Fruit fly (Drosophila melanogaster) whole organism, embryonic: ENCODE results near the gene HINT1.

Experiments used
- Abd-B ChIP-seq: fragments of 200-800 bp; sonication (Bioruptor generic); optimal IDR thresholded peaks from 2 replicates; lab custom pipeline; 2018; ENCODE audit warnings: missing biosample characterization, mild to moderate bottlenecking, missing genetic modification characterization, moderate library complexity
- Adf1 ChIP-seq: fragments of 200-800 bp; sonication (Bioruptor generic); IDR thresholded peaks from 2 replicates; pipeline ENCODE4 v1.3.6; 2022; ENCODE audit warnings: missing biosample characterization, missing genetic modification characterization
- B-H2 ChIP-seq: fragments of 200-800 bp; sonication (Bioruptor generic); optimal IDR thresholded peaks from 2 replicates; lab custom pipeline; 2018; ENCODE audit warnings: missing biosample characterization, mild to moderate bottlenecking, missing genetic modification characterization
- CG12744 ChIP-seq: fragments of 200-800 bp; sonication (Bioruptor generic); optimal IDR thresholded peaks from 2 replicates; lab custom pipeline; 2016; ENCODE audit warnings: missing biosample characterization, missing genetic modification characterization
- CG12769 ChIP-seq: fragments of 200-800 bp; sonication (Bioruptor generic); optimal IDR thresholded peaks from 2 replicates; lab custom pipeline; 2019; ENCODE audit warnings: missing biosample characterization, mild to moderate bottlenecking, missing genetic modification characterization, moderate library complexity
- CG13424 ChIP-seq: fragments of 200-800 bp; sonication (Bioruptor generic); optimal IDR thresholded peaks from 2 replicates; lab custom pipeline; 2019; ENCODE audit warnings: missing biosample characterization, mild to moderate bottlenecking, missing genetic modification characterization, moderate library complexity
- CG13894 ChIP-seq: fragments of 200-800 bp; sonication (Bioruptor generic); optimal IDR thresholded peaks from 3 replicates; lab custom pipeline; 2018; ENCODE audit warnings: missing biosample characterization, mild to moderate bottlenecking, missing genetic modification characterization, moderate library complexity
- CG14710 ChIP-seq: fragments of 200-800 bp; sonication (Bioruptor generic); optimal IDR thresholded peaks from 3 replicates; lab custom pipeline; 2019; ENCODE audit warnings: missing biosample characterization, mild to moderate bottlenecking, missing genetic modification characterization, moderate library complexity
- CG14860 ChIP-seq: fragments of 200-800 bp; sonication (Bioruptor generic); IDR thresholded peaks from 3 replicates; pipeline ENCODE4 v1.3.6; 2022; ENCODE audit warnings: missing biosample characterization, missing genetic modification characterization; ENCODE audit not compliant: partially characterized antibody
- CG15073 ChIP-seq: fragments of 200-800 bp; sonication (Bioruptor generic); optimal IDR thresholded peaks from 2 replicates; lab custom pipeline; 2016; ENCODE audit warnings: missing biosample characterization, missing genetic modification characterization
- CG17385 ChIP-seq: fragments of 200-800 bp; sonication (Bioruptor generic); optimal IDR thresholded peaks from 3 replicates; lab custom pipeline; 2018; ENCODE audit warnings: missing biosample characterization, mild to moderate bottlenecking, missing genetic modification characterization
- CG4404 ChIP-seq: fragments of 200-800 bp; sonication (Bioruptor generic); IDR thresholded peaks from 2 replicates; pipeline ENCODE4 v1.3.6; 2022; ENCODE audit warnings: missing biosample characterization, missing genetic modification characterization
- CG7372 ChIP-seq: fragments of 200-800 bp; sonication (Bioruptor generic); IDR thresholded peaks from 2 replicates; pipeline ENCODE4 v1.3.6; 2022; ENCODE audit warnings: missing biosample characterization, missing genetic modification characterization
- CG8290 ChIP-seq, 3 experiments: fragments of 200-800 bp; sonication (Bioruptor generic); optimal IDR thresholded peaks; 2 replicates each; lab custom pipeline; 2016 to 2019; ENCODE audit warnings: missing biosample characterization in 3 of 3, missing genetic modification characterization in 3 of 3, mild to moderate bottlenecking in 2 of 3, moderate library complexity in 1 of 3
- D19A ChIP-seq: fragments of 200-800 bp; optimal IDR thresholded peaks from 3 replicates; lab custom pipeline; 2019; ENCODE audit warnings: missing biosample characterization, mild to moderate bottlenecking, missing genetic modification characterization, moderate library complexity
- Dek ChIP-seq: fragments of 200-800 bp; sonication (Bioruptor generic); optimal IDR thresholded peaks from 3 replicates; lab custom pipeline; 2019; ENCODE audit warnings: missing biosample characterization, mild to moderate bottlenecking, missing genetic modification characterization, moderate library complexity
- Doc2 ChIP-seq: fragments of 200-800 bp; sonication (Bioruptor generic); IDR thresholded peaks from 2 replicates; pipeline ENCODE4 v1.3.6; 2022; ENCODE audit warnings: missing biosample characterization, missing genetic modification characterization
- Fer3 ChIP-seq: fragments of 200-800 bp; sonication (Bioruptor generic); optimal IDR thresholded peaks from 2 replicates; lab custom pipeline; 2018; ENCODE audit warnings: missing biosample characterization, mild to moderate bottlenecking, missing genetic modification characterization, moderate library complexity
- Gsc ChIP-seq: fragments of 200-800 bp; sonication (Bioruptor generic); IDR thresholded peaks from 2 replicates; pipeline ENCODE4 v1.3.6; 2022; ENCODE audit warnings: missing biosample characterization, missing genetic modification characterization
- H15 ChIP-seq: fragments of 200-800 bp; sonication (Bioruptor generic); IDR thresholded peaks from 3 replicates; pipeline ENCODE4 v1.3.6; 2022; ENCODE audit warnings: missing biosample characterization, missing genetic modification characterization
- Hr39 ChIP-seq: fragments of >200 bp; optimal IDR thresholded peaks from 2 replicates; lab custom pipeline; 2017
- Med ChIP-seq: fragments of 200-800 bp; sonication (Bioruptor generic); peaks from one replicate; lab custom pipeline; 2016; ENCODE audit warnings: missing biosample characterization, missing genetic modification characterization, mild to moderate bottlenecking, inconsistent platforms, moderate library complexity
- amos ChIP-seq: fragments of 200-800 bp; sonication (Bioruptor generic); IDR thresholded peaks from 2 replicates; pipeline ENCODE4 v1.3.6; 2022; ENCODE audit warnings: missing biosample characterization, missing genetic modification characterization; ENCODE audit not compliant: partially characterized antibody
- chif ChIP-seq, 2 experiments: fragments of 200-800 bp; sonication (Bioruptor generic); optimal IDR thresholded peaks; 3 replicates each; lab custom pipeline; 2016; ENCODE audit warnings: missing biosample characterization in 2 of 2, missing genetic modification characterization in 2 of 2
- emc ChIP-seq: fragments of 200-800 bp; sonication (Bioruptor generic); optimal IDR thresholded peaks from 2 replicates; lab custom pipeline; 2016; ENCODE audit warnings: missing biosample characterization, missing genetic modification characterization
- eve ChIP-seq, 2 experiments: fragments of >200 bp; optimal IDR thresholded peaks; 2 replicates each; lab custom pipeline; 2017; ENCODE audit warnings: missing biosample characterization in 2 of 2, missing genetic modification characterization in 2 of 2
- gsb-n ChIP-seq: fragments of 200-800 bp; sonication (Bioruptor generic); optimal IDR thresholded peaks from 3 replicates; lab custom pipeline; 2018; ENCODE audit warnings: missing biosample characterization, mild to moderate bottlenecking, missing genetic modification characterization
- ind ChIP-seq: fragments of 200-800 bp; sonication (Bioruptor generic); optimal IDR thresholded peaks from 3 replicates; lab custom pipeline; 2016; ENCODE audit warnings: missing biosample characterization, missing genetic modification characterization
- lilli ChIP-seq: fragments of 200-800 bp; sonication (Bioruptor generic); optimal IDR thresholded peaks from 3 replicates; lab custom pipeline; 2016; ENCODE audit warnings: missing biosample characterization, missing genetic modification characterization
- lmd ChIP-seq: fragments of 200-800 bp; sonication (Bioruptor generic); IDR thresholded peaks from 2 replicates; pipeline ENCODE4 v1.3.6; 2022; ENCODE audit warnings: missing biosample characterization, missing genetic modification characterization
- mld ChIP-seq: fragments of 200-800 bp; sonication (Bioruptor generic); IDR thresholded peaks from 3 replicates; pipeline ENCODE4 v1.3.6; 2022; ENCODE audit warnings: missing biosample characterization, missing genetic modification characterization; ENCODE audit not compliant: partially characterized antibody
- phol ChIP-seq: fragments of 200-800 bp; sonication (Bioruptor generic); optimal IDR thresholded peaks from 3 replicates; lab custom pipeline; 2018; ENCODE audit warnings: missing biosample characterization, mild to moderate bottlenecking, missing genetic modification characterization, moderate library complexity
- prd ChIP-seq, 3 experiments: fragments of >200 bp in 2 of 3; fragments of 200-800 bp in 1 of 3; sonication (Bioruptor generic) in 1 of 3; optimal IDR thresholded peaks in 2 of 3; IDR thresholded peaks in 1 of 3; 2 replicates in 2 of 3; 3 replicates in 1 of 3; pipeline versions ENCODE4 v1.3.6 to Lab custom; 2017 to 2022; ENCODE audit warnings: missing biosample characterization in 1 of 3, missing genetic modification characterization in 1 of 3
- sens ChIP-seq: fragments of 200-800 bp; sonication (Bioruptor generic); peaks from one replicate; lab custom pipeline; 2016; ENCODE audit warnings: missing biosample characterization, missing genetic modification characterization
- vfl ChIP-seq: fragments of 200-800 bp; sonication (Bioruptor generic); optimal IDR thresholded peaks from 2 replicates; lab custom pipeline; 2016; ENCODE audit warnings: missing biosample characterization, missing genetic modification characterization
- wor ChIP-seq: fragments of 200-800 bp; sonication (Bioruptor generic); IDR thresholded peaks from 2 replicates; pipeline ENCODE4 v1.3.6; 2022; ENCODE audit warnings: missing biosample characterization, missing genetic modification characterization

Gene HINT1

dm6 chr2L:2729882-2730281, 40.1 kb upstream of the HINT1 start (continued):
- TF ChIP-seq eve (GFP tag; optimal IDR thresholded peaks at IDR 0.05; lab: Kevin White, UChicago) (no peak), Dek (peak; percentile 51), CG14710 (tag; lab: Kevin White, UChicago) (no peak), CG14860 (no peak), CG12744 (GFP tag; lab: Kevin White, UChicago) (no peak), phol (tag; lab: Kevin White, UChicago) (no peak), gsb-n (tag; lab: Kevin White, UChicago) (no peak), prd (optimal IDR thresholded peaks at IDR 0.05; lab: Kevin White, UChicago) (no peak), prd (GFP tag; IDR thresholded peaks at IDR 0.05; lab: Robert Waterston, UW) (peak; percentile 60), Adf1 (GFP tag; lab: Robert Waterston, UW) (0 out of 2 replicates have a peak, but pooled peaks have one; percentile 24), CG17385 (GFP tag; lab: Kevin White, UChicago) (peak; percentile 25), ind (GFP tag; lab: Kevin White, UChicago) (peak; percentile 67), CG8290 (GFP tag; optimal IDR thresholded peaks at IDR 0.05; lab: Kevin White, UChicago) (no peak), CG8290 (tag; optimal IDR thresholded peaks at IDR 0.05; lab: Kevin White, UChicago) (peak in 1 of 2 experiments; percentile 89), emc (GFP tag; lab: Kevin White, UChicago) (no peak), H15 (GFP tag; lab: Robert Waterston, UW) (peak; percentile 56; the same call in 1 of the 3 replicates), Hr39 (lab: Kevin White, UChicago) (no peak), amos (no peak; the same call in 1 of the 2 replicates), Doc2 (GFP tag; lab: Robert Waterston, UW) (no peak), CG13424 (tag; lab: Kevin White, UChicago) (peak; percentile 31), CG15073 (GFP tag; lab: Kevin White, UChicago) (no peak), Fer3 (tag; lab: Kevin White, UChicago) (peak; percentile 66), vfl (no peak), mld (GFP tag; lab: Robert Waterston, UW) (no peak), lmd (GFP tag; lab: Robert Waterston, UW) (peak; percentile 52; the same call in 1 of the 2 replicates), Gsc (GFP tag; lab: Robert Waterston, UW) (no peak), chif (GFP tag; optimal IDR thresholded peaks at IDR 0.05; lab: Kevin White, UChicago) (no peak), sens (peak; percentile 70), Abd-B (GFP tag; lab: Kevin White, UChicago) (no peak)
- TF ChIP-seq, all 482 proteins: peak for 139

- peak; percentile 9 for TF ChIP-seq CG12769 (tag; lab: Kevin White, UChicago)
- no peak for TF ChIP-seq Doc2 (GFP tag; lab: Robert Waterston, UW)
- TF ChIP-seq CG13894 (tag; lab: Kevin White, UChicago) = peak; percentile 1
- no peak for TF ChIP-seq D19A (tag; lab: Kevin White, UChicago)
- no peak for TF ChIP-seq B-H2
- no peak for TF ChIP-seq wor (GFP tag; lab: Robert Waterston, UW)
- TF ChIP-seq CG7372 (GFP tag; lab: Robert Waterston, UW) = peak; percentile 91
- no peak for TF ChIP-seq lilli (GFP tag; lab: Kevin White, UChicago)
- TF ChIP-seq CG4404 (GFP tag; lab: Robert Waterston, UW) = no peak
- TF ChIP-seq Med (GFP tag; lab: Kevin White, UChicago) = peak; percentile 28
These were observed 39.2 kb upstream of the HINT1 start for dm6 chr2L:2730756-2731155.
